Fruit fly (Drosophila melanogaster): Measurements from ENCODE around the gene CG9609.

Gene CG9609

DNA sequence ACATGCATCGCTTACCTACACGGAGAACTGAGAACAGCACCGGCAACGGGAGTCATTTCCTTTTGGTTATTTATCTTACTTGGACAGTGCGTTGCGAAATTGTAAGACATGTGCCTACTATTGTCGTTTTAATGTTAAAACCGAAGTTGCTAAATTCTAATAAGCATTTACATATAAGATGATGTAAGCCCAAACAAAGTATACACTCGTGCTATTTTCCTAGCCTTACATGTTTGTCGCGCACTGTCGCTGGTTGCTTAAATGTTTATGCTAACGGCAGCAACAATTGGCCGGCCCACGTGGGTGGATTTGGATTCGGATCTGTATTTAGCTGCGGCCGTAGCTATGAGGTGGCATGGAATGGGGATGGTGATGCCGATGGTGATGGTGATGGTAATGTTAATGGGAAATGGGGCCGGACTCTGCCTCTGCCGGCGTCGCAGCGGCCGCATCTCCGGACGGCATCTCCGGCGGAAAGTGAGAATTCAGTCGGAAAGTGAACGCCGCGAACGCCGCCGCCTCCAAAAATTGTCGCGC, 24.5 kb upstream of the CG9609 start, which contains the start of gene CG4829 (continued):
- peak; percentile 63 for TF ChIP-seq exex (tag; optimal IDR thresholded peaks at IDR 0.05)
- no peak for TF ChIP-seq CkIIα-i1 (GFP tag; IDR thresholded peaks at IDR 0.05)
- no peak for TF ChIP-seq pan (optimal IDR thresholded peaks at IDR 0.05)
- peak in 1 of 2 experiments; percentile 88 for TF ChIP-seq pan (GFP tag; optimal IDR thresholded peaks at IDR 0.05 in 1 of 2, IDR thresholded peaks at IDR 0.05 in 1 of 2)
- peak; percentile 75 for TF ChIP-seq CG30431 (GFP tag; optimal IDR thresholded peaks at IDR 0.05)
- TF ChIP-seq pb (GFP tag; optimal IDR thresholded peaks at IDR 0.05): peak; percentile 82
- no peak for TF ChIP-seq zen2 (GFP tag; IDR thresholded peaks at IDR 0.05; ENCODE audit: partially characterized antibody)
- TF ChIP-seq Fer2 (tag; optimal IDR thresholded peaks at IDR 0.05): peak; percentile 76
- TF ChIP-seq CG7987 (GFP tag; optimal IDR thresholded peaks at IDR 0.05): peak; percentile 72
- TF ChIP-seq CG10565 (GFP tag; optimal IDR thresholded peaks at IDR 0.05): peak; percentile 40
- peak; percentile 79 for TF ChIP-seq CG18619 (GFP tag; optimal IDR thresholded peaks at IDR 0.05)
- no peak for TF ChIP-seq Lpt (GFP tag; optimal IDR thresholded peaks at IDR 0.05)
- TF ChIP-seq CG2129 (GFP tag; IDR thresholded peaks at IDR 0.05; ENCODE audit: partially characterized antibody): no peak
- peak; percentile 74 for TF ChIP-seq pho (GFP tag; optimal IDR thresholded peaks at IDR 0.05)
- peak; percentile 85 for TF ChIP-seq CG12659 (GFP tag; optimal IDR thresholded peaks at IDR 0.05)
- peak; percentile 40 for TF ChIP-seq da (GFP tag; optimal IDR thresholded peaks at IDR 0.05)
- TF ChIP-seq CG2116 (GFP tag; optimal IDR thresholded peaks at IDR 0.05): peak; percentile 22
- TF ChIP-seq bigmax (GFP tag; optimal IDR thresholded peaks at IDR 0.05): no peak
- TF ChIP-seq CG12236 (GFP tag; optimal IDR thresholded peaks at IDR 0.05): peak; percentile 63
- peak; percentile 78 for TF ChIP-seq abd-A (tag; optimal IDR thresholded peaks at IDR 0.05)
- peak; percentile 79 for TF ChIP-seq CG8944 (GFP tag; optimal IDR thresholded peaks at IDR 0.05)
- peak; percentile 69 for TF ChIP-seq CG11560 (tag; IDR thresholded peaks at IDR 0.05)
- peak; percentile 85 for TF ChIP-seq CG1233 (GFP tag; optimal IDR thresholded peaks at IDR 0.05)
- TF ChIP-seq nerfin-1 (tag; optimal IDR thresholded peaks at IDR 0.05): peak; percentile 88
- TF ChIP-seq CG9437 (GFP tag; optimal IDR thresholded peaks at IDR 0.05): peak; percentile 73
- TF ChIP-seq CG5953 (GFP tag; IDR thresholded peaks at IDR 0.05): peak; percentile 82
- no peak for TF ChIP-seq h (optimal IDR thresholded peaks at IDR 0.05)
- TF ChIP-seq Gug (GFP tag; IDR thresholded peaks at IDR 0.05): peak; percentile 80
- TF ChIP-seq Fer1 (GFP tag; optimal IDR thresholded peaks at IDR 0.05): peak; percentile 89
- peak; percentile 91 for TF ChIP-seq gem (tag; optimal IDR thresholded peaks at IDR 0.05)
- TF ChIP-seq HLH3B (GFP tag; IDR thresholded peaks at IDR 0.05): peak; percentile 93
- peak; percentile 84 for TF ChIP-seq CG2199 (GFP tag; IDR thresholded peaks at IDR 0.05)
- peak; percentile 87 for TF ChIP-seq Xrp1 (GFP tag; IDR thresholded peaks at IDR 0.05)
- no peak for TF ChIP-seq Tbp (GFP tag; optimal IDR thresholded peaks at IDR 0.05)

DNA sequence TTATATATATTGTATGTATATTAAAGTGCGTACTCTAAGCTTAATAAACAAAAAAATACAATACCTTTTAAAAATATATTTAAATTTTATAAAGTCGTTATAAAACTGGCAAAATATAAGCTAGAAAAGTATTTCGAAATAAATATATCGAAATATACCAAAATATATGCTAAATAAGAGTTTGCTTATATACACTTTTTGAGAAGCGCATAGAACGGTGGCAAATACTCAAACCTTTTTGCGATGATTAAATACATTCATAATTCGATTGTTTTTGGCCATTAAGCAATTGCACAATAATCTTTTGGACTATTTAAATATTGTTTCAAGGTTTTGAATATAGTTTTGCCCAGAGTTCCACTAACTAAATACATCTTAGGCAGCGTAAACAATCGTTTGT, 22.3 kb upstream of the CG9609 start:
- TF ChIP-seq luna (GFP tag; optimal IDR thresholded peaks at IDR 0.05) (no peak), BEAF-32 (GFP tag; optimal IDR thresholded peaks at IDR 0.05) (peak; percentile 5), CG10267 (tag; optimal IDR thresholded peaks at IDR 0.05) (no peak), CG3726 (GFP tag; IDR thresholded peaks at IDR 0.05) (no peak), NC2α (GFP tag; optimal IDR thresholded peaks at IDR 0.05) (no peak), gfzf (GFP tag; optimal IDR thresholded peaks at IDR 0.05) (peak; percentile 15), CG10321 (GFP tag; IDR thresholded peaks at IDR 0.05) (no peak), tx (GFP tag; optimal IDR thresholded peaks at IDR 0.05) (no peak), stwl (tag; optimal IDR thresholded peaks at IDR 0.05) (peak; percentile 47), CG17829 (tag; optimal IDR thresholded peaks at IDR 0.05) (peak; percentile 99), psq (GFP tag; optimal IDR thresholded peaks at IDR 0.05) (no peak), lilli (GFP tag; optimal IDR thresholded peaks at IDR 0.05) (no peak), C15 (GFP tag; IDR thresholded peaks at IDR 0.05) (no peak), wdn (GFP tag; IDR thresholded peaks at IDR 0.05) (no peak), prd (optimal IDR thresholded peaks at IDR 0.05) (no peak), prd (GFP tag; IDR thresholded peaks at IDR 0.05) (no peak)
